Fruit fly (Drosophila melanogaster): ENCODE data around the gene ppk27.

Gene ppk27

dm6 chr3L:3802677-3803076, 47.7 kb upstream of the ppk27 start (continued):
- TF ChIP-seq Kr (GFP tag; optimal IDR thresholded peaks at IDR 0.05): no peak
- TF ChIP-seq trem (tag; optimal IDR thresholded peaks at IDR 0.05): peak; percentile 4
- TF ChIP-seq Rx (GFP tag; IDR thresholded peaks at IDR 0.05): peak; percentile 58
- TF ChIP-seq Sry-β (GFP tag; optimal IDR thresholded peaks at IDR 0.05): no peak
- TF ChIP-seq ranshi (GFP tag; IDR thresholded peaks at IDR 0.05): peak; percentile 73
- TF ChIP-seq sens-2 (GFP tag; IDR thresholded peaks at IDR 0.05): peak; percentile 58; the same call in 1 of the 2 replicates
- peak; percentile 68; the same call in 1 of the 3 replicates for TF ChIP-seq gce (GFP tag; IDR thresholded peaks at IDR 0.05)
- TF ChIP-seq maf-S (GFP tag; optimal IDR thresholded peaks at IDR 0.05): peak; percentile 23
- TF ChIP-seq Elba2 (GFP tag; optimal IDR thresholded peaks at IDR 0.05): no peak
- TF ChIP-seq Fer1 (GFP tag; optimal IDR thresholded peaks at IDR 0.05): peak; percentile 86
- peak; percentile 64 for TF ChIP-seq Drgx (GFP tag; IDR thresholded peaks at IDR 0.05)
- no peak for TF ChIP-seq vnd (GFP tag; IDR thresholded peaks at IDR 0.05; ENCODE audit: partially characterized antibody)
- TF ChIP-seq Oaz (GFP tag; IDR thresholded peaks at IDR 0.05): peak; percentile 65
- TF ChIP-seq Dip3 (GFP tag; optimal IDR thresholded peaks at IDR 0.05): peak; percentile 78
- peak; percentile 54 for TF ChIP-seq Mes4 (GFP tag; optimal IDR thresholded peaks at IDR 0.05)
- peak; percentile 48 for TF ChIP-seq ewg (GFP tag; optimal IDR thresholded peaks at IDR 0.05)
- TF ChIP-seq oc (tag; optimal IDR thresholded peaks at IDR 0.05): no peak
- no peak for TF ChIP-seq zen (tag; optimal IDR thresholded peaks at IDR 0.05)
- TF ChIP-seq HLH4C (GFP tag; IDR thresholded peaks at IDR 0.05; ENCODE audit: partially characterized antibody): no peak
- TF ChIP-seq CG1233 (GFP tag; optimal IDR thresholded peaks at IDR 0.05): peak; percentile 67
- TF ChIP-seq CG18262 (tag; optimal IDR thresholded peaks at IDR 0.05): peak; percentile 48
- no peak for TF ChIP-seq CG9797 (GFP tag; optimal IDR thresholded peaks at IDR 0.05)
- peak; percentile 26 for TF ChIP-seq CG10267 (tag; optimal IDR thresholded peaks at IDR 0.05)
- TF ChIP-seq CG17568 (GFP tag; optimal IDR thresholded peaks at IDR 0.05): peak; percentile 68
- peak; percentile 11 for TF ChIP-seq CG5180 (GFP tag; optimal IDR thresholded peaks at IDR 0.05)
- peak; percentile 53; the same call in 2 of the 3 replicates for TF ChIP-seq zfh1 (GFP tag; IDR thresholded peaks at IDR 0.05)
- peak; percentile 95 for TF ChIP-seq CG2120 (GFP tag; optimal IDR thresholded peaks at IDR 0.05)
- TF ChIP-seq zfh2 (GFP tag; optimal IDR thresholded peaks at IDR 0.05): peak; percentile 65
- TF ChIP-seq lilli (GFP tag; optimal IDR thresholded peaks at IDR 0.05): peak; percentile 90
- peak; percentile 13 for TF ChIP-seq CG2875 (GFP tag; optimal IDR thresholded peaks at IDR 0.05)
- TF ChIP-seq jumu (GFP tag; optimal IDR thresholded peaks at IDR 0.05): peak; percentile 60
- TF ChIP-seq YL-1 (GFP tag; optimal IDR thresholded peaks at IDR 0.05): peak; percentile 14
- TF ChIP-seq cwo (GFP tag; optimal IDR thresholded peaks at IDR 0.05): peak; percentile 70
- no peak for TF ChIP-seq CG13287 (GFP tag; IDR thresholded peaks at IDR 0.05; ENCODE audit: partially characterized antibody)
- peak; percentile 81 for TF ChIP-seq grau (tag; optimal IDR thresholded peaks at IDR 0.05)
- peak; percentile 77 for TF ChIP-seq H2.0 (GFP tag; IDR thresholded peaks at IDR 0.05)
- peak; percentile 2 for TF ChIP-seq CG10274 (GFP tag; optimal IDR thresholded peaks at IDR 0.05)
- peak; percentile 55 for TF ChIP-seq CG11398 (GFP tag; optimal IDR thresholded peaks at IDR 0.05)
- TF ChIP-seq crp (GFP tag; optimal IDR thresholded peaks at IDR 0.05): peak in 1 of 2 experiments; percentile 8
- peak; percentile 88 for TF ChIP-seq dysf (GFP tag; IDR thresholded peaks at IDR 0.05)
- peak; percentile 70 for TF ChIP-seq shn (GFP tag; optimal IDR thresholded peaks at IDR 0.05)
- TF ChIP-seq CG30020 (tag; optimal IDR thresholded peaks at IDR 0.05): no peak
- no peak for TF ChIP-seq Lpt (GFP tag; optimal IDR thresholded peaks at IDR 0.05)
- no peak for TF ChIP-seq CG34224 (GFP tag; IDR thresholded peaks at IDR 0.05; ENCODE audit: partially characterized antibody)
- peak; percentile 60 for TF ChIP-seq BtbVII (GFP tag; optimal IDR thresholded peaks at IDR 0.05)
- peak; percentile 68 for TF ChIP-seq crc (GFP tag; optimal IDR thresholded peaks at IDR 0.05)
- TF ChIP-seq hbn (GFP tag; IDR thresholded peaks at IDR 0.05; ENCODE audit: partially characterized antibody): no peak
- TF ChIP-seq Lim3 (GFP tag; IDR thresholded peaks at IDR 0.05): 0 out of 2 replicates have a peak, but pooled peaks have one; percentile 48
- peak; percentile 79 for TF ChIP-seq HLH3B (GFP tag; IDR thresholded peaks at IDR 0.05)
- peak; percentile 59; the same call in 1 of the 2 replicates for TF ChIP-seq Adf1 (GFP tag; IDR thresholded peaks at IDR 0.05)
